Fruit fly (Drosophila melanogaster): ENCODE results near the gene t-Grip128.

t-Grip128 gene

dm6 chr3L:4999447-5000226, 3.0 kb upstream of the t-Grip128 start:
- peak; percentile 63 for TF ChIP-seq HLHmδ (GFP tag; optimal IDR thresholded peaks at IDR 0.05)
- TF ChIP-seq nerfin-1 (tag; optimal IDR thresholded peaks at IDR 0.05), result peak; percentile 39
- TF ChIP-seq crol (GFP tag; IDR thresholded peaks at IDR 0.05), result peak; percentile 77
- TF ChIP-seq repo (GFP tag; optimal IDR thresholded peaks at IDR 0.05), result no peak
- no peak for TF ChIP-seq CG31365 (tag; optimal IDR thresholded peaks at IDR 0.05)
- peak; percentile 55 for TF ChIP-seq CG7745 (tag; optimal IDR thresholded peaks at IDR 0.05)
- no peak for TF ChIP-seq pzg (GFP tag; optimal IDR thresholded peaks at IDR 0.05)
- peak; percentile 27 for TF ChIP-seq dmrt11E (tag; optimal IDR thresholded peaks at IDR 0.05)
- peak; percentile 58; the same call in 2 of the 3 replicates for TF ChIP-seq CG17361 (GFP tag; IDR thresholded peaks at IDR 0.05)
- peak in 1 of 2 experiments; percentile 21 for TF ChIP-seq Hr78 (GFP tag; optimal IDR thresholded peaks at IDR 0.05)
- peak; percentile 84 for TF ChIP-seq twi (tag; optimal IDR thresholded peaks at IDR 0.05)
- TF ChIP-seq gsb-n (tag; optimal IDR thresholded peaks at IDR 0.05), result peak; percentile 4
- peak; percentile 24 for TF ChIP-seq phol (tag; optimal IDR thresholded peaks at IDR 0.05)
- TF ChIP-seq CG14710 (tag; optimal IDR thresholded peaks at IDR 0.05), result peak; percentile 20
- peak; percentile 35; the same call in 1 of the 2 replicates for TF ChIP-seq Xrp1 (GFP tag; IDR thresholded peaks at IDR 0.05)
- TF ChIP-seq Rx (GFP tag; IDR thresholded peaks at IDR 0.05), result no peak
- peak; percentile 46 for TF ChIP-seq CG1603 (tag; optimal IDR thresholded peaks at IDR 0.05)
- TF ChIP-seq CG17829 (tag; optimal IDR thresholded peaks at IDR 0.05), result peak; percentile 3
- peak; percentile 59 for TF ChIP-seq CG18262 (tag; optimal IDR thresholded peaks at IDR 0.05)
- TF ChIP-seq gem (tag; optimal IDR thresholded peaks at IDR 0.05), result peak; percentile 43
- TF ChIP-seq wdn (GFP tag; IDR thresholded peaks at IDR 0.05), result no peak
- peak; percentile 63 for TF ChIP-seq sens (GFP tag)
- TF ChIP-seq bsh (GFP tag; optimal IDR thresholded peaks at IDR 0.05), result peak in 1 of 2 experiments; percentile 16
- peak; percentile 24 for TF ChIP-seq Ets65A (GFP tag)
- TF ChIP-seq CG2712 (tag; optimal IDR thresholded peaks at IDR 0.05), result peak; percentile 56
- TF ChIP-seq cg (GFP tag; optimal IDR thresholded peaks at IDR 0.05), result peak; percentile 8
- TF ChIP-seq CG10267 (tag; optimal IDR thresholded peaks at IDR 0.05), result peak; percentile 8
- no peak for TF ChIP-seq CG8478 (optimal IDR thresholded peaks at IDR 0.05)

dm6 chr3L:4992126-4992525, 4.6 kb downstream of the t-Grip128 start:
- TF ChIP-seq fd102C (GFP tag; optimal IDR thresholded peaks at IDR 0.05) (peak; percentile 52), D (optimal IDR thresholded peaks at IDR 0.05) (no peak), D (GFP tag; optimal IDR thresholded peaks at IDR 0.05) (peak; percentile 14), CG32767 (GFP tag; IDR thresholded peaks at IDR 0.05) (no peak), CG9727 (GFP tag; optimal IDR thresholded peaks at IDR 0.05) (peak; percentile 26), ac (GFP tag; optimal IDR thresholded peaks at IDR 0.05) (peak; percentile 33), sens (GFP tag) (peak; percentile 53), tll (GFP tag; optimal IDR thresholded peaks at IDR 0.05) (no peak), ara (GFP tag; IDR thresholded peaks at IDR 0.05) (0 out of 2 replicates have a peak, but pooled peaks have one; percentile 19), CG31365 (tag; optimal IDR thresholded peaks at IDR 0.05) (no peak), Kr (GFP tag; optimal IDR thresholded peaks at IDR 0.05) (peak; percentile 6), dmrt11E (tag; optimal IDR thresholded peaks at IDR 0.05) (peak; percentile 22), CG14710 (tag; optimal IDR thresholded peaks at IDR 0.05) (peak; percentile 14), chn (GFP tag; optimal IDR thresholded peaks at IDR 0.05) (no peak), CG15696 (tag; optimal IDR thresholded peaks at IDR 0.05) (peak; percentile 60), sqz (GFP tag; optimal IDR thresholded peaks at IDR 0.05) (peak; percentile 31), gem (tag; optimal IDR thresholded peaks at IDR 0.05) (peak; percentile 1)
